Fruit fly (Drosophila melanogaster) Kc167 (cell line): ENCODE measurements around the gene CG14694.

Source experiments
- Myc ChIP-seq: fragments of >200 bp; optimal IDR thresholded peaks from 2 replicates; lab custom pipeline; 2017; ENCODE audit warnings: missing external identifiers
- Sin3A ChIP-seq: fragments of >200 bp; optimal IDR thresholded peaks from 2 replicates; lab custom pipeline; 2018; ENCODE audit warnings: missing external identifiers
- psq ChIP-seq: fragments of >200 bp; optimal IDR thresholded peaks from 2 replicates; lab custom pipeline; 2017; ENCODE audit warnings: missing external identifiers
- ttk ChIP-seq: sonication (Bioruptor generic); optimal IDR thresholded peaks from 2 replicates; lab custom pipeline; 2017; ENCODE audit warnings: missing external identifiers

- TF ChIP-seq psq (lab: Kevin White, UChicago) (no peak), ttk (lab: Kevin White, UChicago) (no peak), Sin3A (lab: Kevin White, UChicago) (no peak), Myc (lab: Kevin White, UChicago) (no peak)
Observed at dm6 chr3R:10828688-10829087, 30.9 kb downstream of the CG14694 start.
